Worm (Caenorhabditis elegans): ENCODE measurements around the gene T02G5.15.

T02G5.15 gene

ce11 chrII:7059274-7059757 lies 24.8 kb upstream of the T02G5.15 start (continued):
- TF ChIP-seq sdz-12 (GFP tag; optimal IDR thresholded peaks at IDR 0.05): no peak
- no peak for TF ChIP-seq snpc-1.2 (GFP tag; IDR thresholded peaks at IDR 0.05)
- TF ChIP-seq unc-39 (tag; optimal IDR thresholded peaks at IDR 0.05): no peak
- peak in 1 of 2 experiments; percentile 82 for TF ChIP-seq unc-62 (GFP tag; optimal IDR thresholded peaks at IDR 0.05 in 1 of 2)
- TF ChIP-seq unc-62 (tag; optimal IDR thresholded peaks at IDR 0.05): no peak
- TF ChIP-seq dmd-8 (GFP tag; IDR thresholded peaks at IDR 0.05): no peak
- no peak for TF ChIP-seq spr-3 (GFP tag; optimal IDR thresholded peaks at IDR 0.05)
- no peak for TF ChIP-seq zfp-2 (tag; optimal IDR thresholded peaks at IDR 0.05)
- TF ChIP-seq pqm-1 (tag; optimal IDR thresholded peaks at IDR 0.05): peak; percentile 57
- TF ChIP-seq lin-39 (tag; optimal IDR thresholded peaks at IDR 0.05): no peak
- TF ChIP-seq dve-1 (tag; optimal IDR thresholded peaks at IDR 0.05; ENCODE audit: insufficient read depth): peak; percentile 69
- TF ChIP-seq aha-1 (tag): peak; percentile 80
- TF ChIP-seq tag-97 (GFP tag; IDR thresholded peaks at IDR 0.05): no peak
- no peak for TF ChIP-seq ama-1 (optimal IDR thresholded peaks at IDR 0.05)
- TF ChIP-seq nhr-76 (tag; optimal IDR thresholded peaks at IDR 0.05): no peak
- no peak for TF ChIP-seq ceh-32 (tag; optimal IDR thresholded peaks at IDR 0.05; ENCODE audit: poor library complexity)
- no peak for TF ChIP-seq ZK337.2 (GFP tag; IDR thresholded peaks at IDR 0.05)
- TF ChIP-seq dmd-6 (GFP tag; IDR thresholded peaks at IDR 0.05): peak; percentile 84
- no peak for TF ChIP-seq ceh-44 (GFP tag; IDR thresholded peaks at IDR 0.05)
- 0 out of 2 replicates have a peak, but pooled peaks have one; percentile 82 for TF ChIP-seq Y75B8A.6 (GFP tag; IDR thresholded peaks at IDR 0.05)
- no peak for TF ChIP-seq lin-29 (GFP tag; IDR thresholded peaks at IDR 0.05)
- no peak for TF ChIP-seq ztf-11 (tag; optimal IDR thresholded peaks at IDR 0.05)
- TF ChIP-seq zfp-3 (GFP tag; conservative IDR thresholded peaks at IDR 0.05): no peak
- TF ChIP-seq nhr-48 (tag; optimal IDR thresholded peaks at IDR 0.05): peak; percentile 45
- no peak for TF ChIP-seq zip-2 (tag; optimal IDR thresholded peaks at IDR 0.05)
- TF ChIP-seq mxl-3 (GFP tag; optimal IDR thresholded peaks at IDR 0.05): peak; percentile 94
- TF ChIP-seq hmg-1.1 (GFP tag; IDR thresholded peaks at IDR 0.05): no peak
- TF ChIP-seq F26F4.8 (GFP tag; conservative IDR thresholded peaks at IDR 0.05): no peak
- TF ChIP-seq mes-2 (tag; optimal IDR thresholded peaks at IDR 0.05; ENCODE audit: poor library complexity, severe bottlenecking): peak; percentile 37
- TF ChIP-seq F49E8.2 (tag; optimal IDR thresholded peaks at IDR 0.05; ENCODE audit: borderline replicate concordance): no peak
- no peak for TF ChIP-seq madf-9 (GFP tag; conservative IDR thresholded peaks at IDR 0.05)
- no peak for TF ChIP-seq T26A8.4 (GFP tag; IDR thresholded peaks at IDR 0.05)
- TF ChIP-seq arid-1 (GFP tag; conservative IDR thresholded peaks at IDR 0.05): 0 out of 2 replicates have a peak, but pooled peaks have one; percentile 51
- TF ChIP-seq daf-16 (GFP tag; optimal IDR thresholded peaks at IDR 0.05): peak in 1 of 2 experiments; percentile 10
- TF ChIP-seq daf-16 (tag; optimal IDR thresholded peaks at IDR 0.05): peak; percentile 62
- TF ChIP-seq lir-3 (tag; optimal IDR thresholded peaks at IDR 0.05): no peak
- TF ChIP-seq nhr-77 (tag; optimal IDR thresholded peaks at IDR 0.05): peak; percentile 34
- TF ChIP-seq hlh-30 (tag; optimal IDR thresholded peaks at IDR 0.05; ENCODE audit: insufficient read depth): peak; percentile 85
- TF ChIP-seq egl-27 (tag; optimal IDR thresholded peaks at IDR 0.05): no peak
- TF ChIP-seq lim-7 (GFP tag; IDR thresholded peaks at IDR 0.05): no peak
- TF ChIP-seq zag-1 (tag; optimal IDR thresholded peaks at IDR 0.05): no peak
- TF ChIP-seq gei-8 (GFP tag; optimal IDR thresholded peaks at IDR 0.05): no peak
- TF ChIP-seq daf-12 (tag; optimal IDR thresholded peaks at IDR 0.05): no peak

- TF ChIP-seq dmd-6 (GFP tag; IDR thresholded peaks at IDR 0.05) (peak; percentile 98), daf-16 (GFP tag; optimal IDR thresholded peaks at IDR 0.05) (peak in 1 of 2 experiments; percentile 71), daf-16 (tag; optimal IDR thresholded peaks at IDR 0.05) (peak; percentile 93), lin-15B (tag; optimal IDR thresholded peaks at IDR 0.05) (no peak), hlh-30 (tag; optimal IDR thresholded peaks at IDR 0.05; ENCODE audit: insufficient read depth) (peak; percentile 46), php-3 (GFP tag; IDR thresholded peaks at IDR 0.05) (peak; percentile 96), nhr-102 (tag; optimal IDR thresholded peaks at IDR 0.05) (peak; percentile 60), madf-9 (GFP tag; conservative IDR thresholded peaks at IDR 0.05) (0 out of 2 replicates have a peak, but pooled peaks have one; percentile 28), nhr-11 (tag; optimal IDR thresholded peaks at IDR 0.05) (peak; percentile 29), nhr-42 (GFP tag; IDR thresholded peaks at IDR 0.05) (no peak), pqm-1 (tag; optimal IDR thresholded peaks at IDR 0.05) (peak; percentile 91), T20F7.1 (GFP tag; optimal IDR thresholded peaks at IDR 0.05) (peak; percentile 57), nhr-77 (tag; optimal IDR thresholded peaks at IDR 0.05) (peak; percentile 68), lin-1 (GFP tag; IDR thresholded peaks at IDR 0.05) (peak; percentile 70), mdl-1 (tag; optimal IDR thresholded peaks at IDR 0.05) (peak in 1 of 2 experiments; percentile 68), hlh-11 (tag; optimal IDR thresholded peaks at IDR 0.05) (peak; percentile 92), spr-3 (GFP tag; optimal IDR thresholded peaks at IDR 0.05) (no peak)
These were observed 23.9 kb upstream of the T02G5.15 start for ce11 chrII:7060202-7060601.
